Worm (Caenorhabditis elegans) whole organism, young adult: ENCODE measurements around the gene ccdc-47.
A peak's percentile ranks its signal among the peaks of the same experiment; 100 is the strongest.

Experiments
- F39B2.1 ChIP-seq: fragments of 200-800 bp; sonication (Bioruptor generic); IDR thresholded peaks from 2 replicates; pipeline ENCODE4 v1.3.6; 2022; ENCODE audit warnings: missing genetic modification reagents, missing genetic modification characterization, missing compliant biosample characterization
- F52B5.7 ChIP-seq: sonication (generic microtip); optimal IDR thresholded peaks from 2 replicates; lab custom pipeline; 2016; ENCODE audit warnings: mild to moderate bottlenecking, missing genetic modification characterization, missing compliant biosample characterization
- ama-1 ChIP-seq, 3 experiments: fragments of 150-350 bp in 1 of 3; sonication (generic microtip) in 2 of 3; optimal IDR thresholded peaks; 2 replicates each; lab custom pipeline; 2014 to 2018; ENCODE audit warnings: missing biosample characterization in 2 of 3, missing genetic modification characterization in 2 of 3, missing genetic modification reagents in 2 of 3
- attf-3 ChIP-seq: fragments of 200-800 bp; sonication (Bioruptor generic); conservative IDR thresholded peaks from 2 replicates; pipeline ENCODE4 v1.3.6; 2022; ENCODE audit warnings: missing genetic modification reagents, missing genetic modification characterization, missing compliant biosample characterization
- attf-6 ChIP-seq: fragments of 200-800 bp; sonication (Bioruptor generic); IDR thresholded peaks from 2 replicates; pipeline ENCODE4 v1.3.6; 2022; ENCODE audit warnings: missing genetic modification reagents, missing genetic modification characterization, missing compliant biosample characterization
- cebp-1 ChIP-seq, 2 experiments: fragments of 200-800 bp in 1 of 2; sonication (Bioruptor generic) in 1 of 2; sonication (generic microtip) in 1 of 2; IDR thresholded peaks in 1 of 2; optimal IDR thresholded peaks in 1 of 2; 2 replicates each; pipeline versions ENCODE4 v1.3.6 to Lab custom; 2017 to 2022; ENCODE audit warnings: missing compliant biosample characterization in 2 of 2, missing genetic modification characterization in 2 of 2, mild to moderate bottlenecking in 1 of 2, missing genetic modification reagents in 1 of 2, moderate library complexity in 1 of 2
- ceh-100 ChIP-seq: fragments of 200-800 bp; sonication (Bioruptor generic); IDR thresholded peaks from 2 replicates; pipeline ENCODE4 v1.3.6; 2022; ENCODE audit warnings: missing genetic modification reagents, missing genetic modification characterization, missing compliant biosample characterization
- dpl-1 ChIP-seq: fragments of 150-350 bp; optimal IDR thresholded peaks from 2 replicates; lab custom pipeline; 2014; ENCODE audit warnings: missing biosample characterization, missing genetic modification reagents, missing genetic modification characterization
- efl-1 ChIP-seq: fragments of 150-350 bp; optimal IDR thresholded peaks from 2 replicates; lab custom pipeline; 2014; ENCODE audit warnings: missing biosample characterization, missing genetic modification reagents, missing genetic modification characterization
- ets-4 ChIP-seq: fragments of 200-800 bp; sonication (Bioruptor generic); optimal IDR thresholded peaks from 2 replicates; lab custom pipeline; 2018; ENCODE audit warnings: mild to moderate bottlenecking, missing genetic modification characterization, missing compliant biosample characterization
- hlh-12 ChIP-seq: sonication (generic microtip); optimal IDR thresholded peaks from 2 replicates; lab custom pipeline; 2016; ENCODE audit warnings: missing genetic modification characterization, missing compliant biosample characterization
- hmg-20 ChIP-seq: fragments of 200-800 bp; sonication (Bioruptor generic); IDR thresholded peaks from 2 replicates; pipeline ENCODE4 v1.3.6; 2022; ENCODE audit warnings: missing genetic modification reagents, missing genetic modification characterization, missing compliant biosample characterization
- hrde-1 ChIP-seq: sonication (generic microtip); optimal IDR thresholded peaks from 2 replicates; lab custom pipeline; 2016; ENCODE audit warnings: missing genetic modification characterization, mild to moderate bottlenecking, missing compliant biosample characterization, moderate library complexity, missing genotype, missing genetic modification reagents, borderline replicate concordance
- lin-35 ChIP-seq, 3 experiments: fragments of 150-350 bp in 2 of 3; sonication (generic microtip) in 1 of 3; optimal IDR thresholded peaks; 2 replicates each; lab custom pipeline; 2014 to 2018; ENCODE audit warnings: missing biosample characterization in 3 of 3, missing genetic modification characterization in 3 of 3, missing genetic modification reagents in 3 of 3
- lin-40 ChIP-seq: sonication (generic microtip); optimal IDR thresholded peaks from 2 replicates; lab custom pipeline; 2016; ENCODE audit warnings: missing genetic modification characterization, mild to moderate bottlenecking, missing compliant biosample characterization, missing genotype, missing genetic modification reagents
- lin-54 ChIP-seq: fragments of 200-800 bp; sonication (Bioruptor generic); optimal IDR thresholded peaks from 2 replicates; lab custom pipeline; 2018; ENCODE audit warnings: mild to moderate bottlenecking, missing genetic modification characterization, missing compliant biosample characterization
- madf-10 ChIP-seq: sonication (generic microtip); optimal IDR thresholded peaks from 2 replicates; lab custom pipeline; 2016; ENCODE audit warnings: mild to moderate bottlenecking, missing genetic modification characterization, missing compliant biosample characterization
- madf-6 ChIP-seq: fragments of 200-800 bp; sonication (Bioruptor generic); IDR thresholded peaks from 2 replicates; pipeline ENCODE4 v1.3.6; 2022; ENCODE audit warnings: missing genetic modification reagents, missing genetic modification characterization, missing compliant biosample characterization
- mcd-1 ChIP-seq: fragments of 200-800 bp; sonication (Bioruptor generic); IDR thresholded peaks from 2 replicates; pipeline ENCODE4 v1.3.6; 2022; ENCODE audit warnings: missing genetic modification reagents, missing genetic modification characterization, missing compliant biosample characterization
- mel-28 ChIP-seq: sonication (generic microtip); optimal IDR thresholded peaks from 2 replicates; lab custom pipeline; 2016; ENCODE audit warnings: borderline replicate concordance, mild to moderate bottlenecking, missing genetic modification characterization, missing compliant biosample characterization
- nfya-1 ChIP-seq: sonication (generic microtip); optimal IDR thresholded peaks from 2 replicates; lab custom pipeline; 2017; ENCODE audit warnings: antibody characterized with exemption, missing compliant biosample characterization, missing genetic modification characterization, borderline replicate concordance; ENCODE audit not compliant: insufficient read depth
- nhr-179 ChIP-seq: sonication (generic microtip); optimal IDR thresholded peaks from 2 replicates; lab custom pipeline; 2016; ENCODE audit warnings: mild to moderate bottlenecking, missing genetic modification characterization, missing compliant biosample characterization
- nhr-27 ChIP-seq: fragments of 200-800 bp; sonication (Bioruptor generic); optimal IDR thresholded peaks from 2 replicates; lab custom pipeline; 2018; ENCODE audit warnings: mild to moderate bottlenecking, missing genetic modification characterization, moderate library complexity, missing compliant biosample characterization
- rpc-1 ChIP-seq, 2 experiments: fragments of 150-350 bp in 1 of 2; sonication (generic microtip) in 1 of 2; optimal IDR thresholded peaks; 2 replicates each; lab custom pipeline; 2014 to 2018; ENCODE audit warnings: missing biosample characterization in 1 of 2, missing genetic modification characterization in 1 of 2, missing genetic modification reagents in 1 of 2, missing genotype in 1 of 2
- snpc-1.3 ChIP-seq: sonication (generic microtip); optimal IDR thresholded peaks from 2 replicates; lab custom pipeline; 2017; ENCODE audit warnings: missing genetic modification characterization, mild to moderate bottlenecking, missing compliant biosample characterization, antibody characterized with exemption, moderate library complexity, missing genotype, missing genetic modification reagents; ENCODE audit not compliant: insufficient read depth
- snpc-3.4 ChIP-seq: sonication (generic microtip); optimal IDR thresholded peaks from 2 replicates; lab custom pipeline; 2017; ENCODE audit warnings: missing genetic modification characterization, mild to moderate bottlenecking, missing compliant biosample characterization, antibody characterized with exemption, moderate library complexity, missing genotype, missing genetic modification reagents
- ztf-22 ChIP-seq: fragments of 200-800 bp; sonication (Bioruptor generic); optimal IDR thresholded peaks from 2 replicates; lab custom pipeline; 2018; ENCODE audit warnings: mild to moderate bottlenecking, missing genetic modification characterization, moderate library complexity, missing compliant biosample characterization
- ztf-26 ChIP-seq: sonication (generic microtip); optimal IDR thresholded peaks from 2 replicates; lab custom pipeline; 2017; ENCODE audit warnings: missing genetic modification characterization, missing compliant biosample characterization
- ztf-6 ChIP-seq: fragments of 200-800 bp; sonication (Bioruptor generic); IDR thresholded peaks from 2 replicates; pipeline ENCODE4 v1.3.6; 2022; ENCODE audit warnings: missing genetic modification reagents, missing genetic modification characterization, missing compliant biosample characterization

Gene ccdc-47

ce11 chrIII:3921646-3922328 lies 5.0 kb downstream of the ccdc-47 start, which contains the start of the genes metl-6 and nit-1:
metl-6 (minus strand) TSS chrIII:3921711.
nit-1 (plus strand) TSS chrIII:3922207.
- TF ChIP-seq mel-28 (no peak), attf-3 (GFP tag; lab: Robert Waterston, UW) (peak; percentile 48; the same call in 1 of the 2 replicates), snpc-3.4 (tag; lab: Kevin White, UChicago) (no peak), lin-35 (GFP tag; optimal IDR thresholded peaks at IDR 0.05; lab: Kevin White, UChicago) (peak in 1 of 3 experiments; percentile 10), lin-54 (GFP tag; lab: Kevin White, UChicago) (peak; percentile 10)

DNA sequence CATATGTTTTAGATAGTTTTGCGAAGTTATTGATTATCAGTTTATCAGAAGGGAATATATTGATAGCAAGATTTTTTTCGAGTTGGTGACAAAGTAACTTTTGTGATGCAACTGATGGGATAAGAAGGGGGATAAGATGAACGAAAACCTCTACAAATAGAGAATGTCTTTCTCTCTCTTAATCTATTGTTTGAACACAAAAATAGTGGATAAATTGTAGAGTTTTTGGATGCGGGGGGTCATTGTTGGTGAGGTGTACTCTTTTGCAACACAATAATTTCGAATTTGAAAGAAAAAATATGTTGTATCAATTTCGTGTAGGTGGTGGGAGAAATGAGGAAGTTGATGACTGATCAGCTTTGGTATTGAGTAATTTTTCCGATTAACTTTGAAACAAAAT lies 9.3 kb downstream of the ccdc-47 start, which contains the start of gene ZK1058.9:
TSS of gene ZK1058.9 (minus strand) at position 101 of the 400 bp plus-strand sequence.
- no peak for TF ChIP-seq dpl-1 (GFP tag; lab: Kevin White, UChicago)
- no peak for TF ChIP-seq nfya-1 (tag; lab: Kevin White, UChicago)
- TF ChIP-seq ztf-26 (tag; lab: Kevin White, UChicago), result no peak
- no peak for TF ChIP-seq hlh-12 (tag; lab: Kevin White, UChicago)
- TF ChIP-seq ama-1 (optimal IDR thresholded peaks at IDR 0.05; lab: Kevin White, UChicago), result no peak
- TF ChIP-seq ama-1 (GFP tag; optimal IDR thresholded peaks at IDR 0.05; lab: Kevin White, UChicago), result no peak
- no peak for TF ChIP-seq rpc-1 (optimal IDR thresholded peaks at IDR 0.05; lab: Kevin White, UChicago)
- TF ChIP-seq rpc-1 (tag; optimal IDR thresholded peaks at IDR 0.05; lab: Kevin White, UChicago), result no peak
- TF ChIP-seq lin-54 (GFP tag; lab: Kevin White, UChicago), result no peak
- no peak for TF ChIP-seq nhr-179 (tag; lab: Kevin White, UChicago)
- TF ChIP-seq cebp-1 (GFP tag; IDR thresholded peaks at IDR 0.05; lab: Robert Waterston, UW), result no peak
- TF ChIP-seq cebp-1 (tag; optimal IDR thresholded peaks at IDR 0.05; lab: Kevin White, UChicago), result no peak
- no peak for TF ChIP-seq F52B5.7 (tag; lab: Kevin White, UChicago)
- no peak for TF ChIP-seq nhr-27 (tag; lab: Kevin White, UChicago)
- no peak for TF ChIP-seq attf-6 (GFP tag; lab: Robert Waterston, UW)
- TF ChIP-seq madf-10, result no peak
- TF ChIP-seq ztf-22 (GFP tag; lab: Kevin White, UChicago), result no peak
- TF ChIP-seq mcd-1, result no peak

- TF ChIP-seq hmg-20, result no peak
- no peak for TF ChIP-seq lin-40 (tag; lab: Kevin White, UChicago)
- TF ChIP-seq nhr-27 (tag; lab: Kevin White, UChicago), result no peak
- no peak for TF ChIP-seq attf-3 (GFP tag; lab: Robert Waterston, UW)
- no peak for TF ChIP-seq cebp-1 (GFP tag; IDR thresholded peaks at IDR 0.05; lab: Robert Waterston, UW)
- no peak for TF ChIP-seq cebp-1 (tag; optimal IDR thresholded peaks at IDR 0.05; lab: Kevin White, UChicago)
- TF ChIP-seq hlh-12 (tag; lab: Kevin White, UChicago), result no peak
- no peak for TF ChIP-seq F39B2.1 (GFP tag; lab: Robert Waterston, UW)
- no peak for TF ChIP-seq ztf-6 (GFP tag; lab: Robert Waterston, UW)
- no peak for TF ChIP-seq nfya-1 (tag; lab: Kevin White, UChicago)
- no peak for TF ChIP-seq hrde-1 (tag; lab: Kevin White, UChicago)
- TF ChIP-seq snpc-1.3 (tag; lab: Kevin White, UChicago), result no peak
- TF ChIP-seq efl-1 (GFP tag; lab: Kevin White, UChicago), result no peak
- no peak for TF ChIP-seq F52B5.7 (tag; lab: Kevin White, UChicago)
- TF ChIP-seq madf-6 (GFP tag; lab: Robert Waterston, UW), result no peak
- TF ChIP-seq ceh-100 (GFP tag; lab: Robert Waterston, UW), result no peak
- TF ChIP-seq ets-4 (GFP tag; lab: Kevin White, UChicago), result no peak
These were observed 10.0 kb downstream of the ccdc-47 start for ce11 chrIII:3926801-3927200.
